Fruit fly (Drosophila melanogaster): ENCODE data around the gene CRMP.

The CRMP gene

dm6 chr3R:5617923-5618623 lies 47.2 kb downstream of the CRMP start (continued):
- TF ChIP-seq achi (GFP tag; optimal IDR thresholded peaks at IDR 0.05) (peak; percentile 18), acj6 (GFP tag; optimal IDR thresholded peaks at IDR 0.05) (peak; percentile 45), Lpt (GFP tag; optimal IDR thresholded peaks at IDR 0.05) (peak; percentile 34), CG3032 (tag; optimal IDR thresholded peaks at IDR 0.05) (peak; percentile 17), pdm3 (GFP tag; optimal IDR thresholded peaks at IDR 0.05) (peak; percentile 51), topi (GFP tag; optimal IDR thresholded peaks at IDR 0.05) (peak; percentile 50), Ets96B (tag; optimal IDR thresholded peaks at IDR 0.05) (peak; percentile 32), CG9139 (GFP tag; optimal IDR thresholded peaks at IDR 0.05) (no peak), Eip75B (GFP tag; optimal IDR thresholded peaks at IDR 0.05) (peak; percentile 52)

dm6 chr3R:5620387-5620956 lies 49.6 kb downstream of the CRMP start:
- no peak for TF ChIP-seq vri (GFP tag; optimal IDR thresholded peaks at IDR 0.05)
- TF ChIP-seq CG10631 (GFP tag; optimal IDR thresholded peaks at IDR 0.05): peak; percentile 60
- TF ChIP-seq fd59A (GFP tag; optimal IDR thresholded peaks at IDR 0.05): peak; percentile 50
- peak; percentile 49 for TF ChIP-seq CG10669 (GFP tag; optimal IDR thresholded peaks at IDR 0.05)
- peak; percentile 73 for TF ChIP-seq CG4318 (GFP tag; optimal IDR thresholded peaks at IDR 0.05)
- peak; percentile 69 for TF ChIP-seq Met (GFP tag; optimal IDR thresholded peaks at IDR 0.05)
- TF ChIP-seq topi (GFP tag; optimal IDR thresholded peaks at IDR 0.05): peak; percentile 71
- TF ChIP-seq CG3919 (GFP tag; optimal IDR thresholded peaks at IDR 0.05): peak; percentile 75
- peak; percentile 17 for TF ChIP-seq Lpt (GFP tag; optimal IDR thresholded peaks at IDR 0.05)
- TF ChIP-seq pdm3 (GFP tag; optimal IDR thresholded peaks at IDR 0.05): peak; percentile 57
- peak; percentile 67 for TF ChIP-seq acj6 (GFP tag; optimal IDR thresholded peaks at IDR 0.05)
- TF ChIP-seq Sox14 (GFP tag; optimal IDR thresholded peaks at IDR 0.05): peak; percentile 57
- TF ChIP-seq CG1621 (tag; optimal IDR thresholded peaks at IDR 0.05): peak; percentile 14
- TF ChIP-seq lz (GFP tag; optimal IDR thresholded peaks at IDR 0.05): peak; percentile 51
- peak; percentile 59 for TF ChIP-seq CG8319 (GFP tag; optimal IDR thresholded peaks at IDR 0.05)
- peak; percentile 92 for TF ChIP-seq Eip78C (GFP tag)
- TF ChIP-seq CG6854 (GFP tag; optimal IDR thresholded peaks at IDR 0.05): no peak
- peak; percentile 69 for TF ChIP-seq CG6808 (GFP tag; optimal IDR thresholded peaks at IDR 0.05)
- TF ChIP-seq dsx (GFP tag; optimal IDR thresholded peaks at IDR 0.05; ENCODE audit: poor library complexity, severe bottlenecking): no peak
- TF ChIP-seq CG11902 (GFP tag; optimal IDR thresholded peaks at IDR 0.05): peak; percentile 57
- peak; percentile 58 for TF ChIP-seq OdsH (GFP tag; optimal IDR thresholded peaks at IDR 0.05)
- peak; percentile 5 for TF ChIP-seq Blimp-1 (GFP tag; optimal IDR thresholded peaks at IDR 0.05)
- TF ChIP-seq Ets96B (tag; optimal IDR thresholded peaks at IDR 0.05): peak; percentile 55
- TF ChIP-seq CG6792 (GFP tag; optimal IDR thresholded peaks at IDR 0.05): peak; percentile 55
- TF ChIP-seq Sox102F (GFP tag; optimal IDR thresholded peaks at IDR 0.05): peak; percentile 61
- TF ChIP-seq eg (GFP tag; IDR thresholded peaks at IDR 0.05): peak; percentile 65
- peak; percentile 56 for TF ChIP-seq CG34406 (GFP tag; optimal IDR thresholded peaks at IDR 0.05)
- TF ChIP-seq fkh (GFP tag; optimal IDR thresholded peaks at IDR 0.05): peak; percentile 81
- TF ChIP-seq CG31627 (GFP tag; optimal IDR thresholded peaks at IDR 0.05): peak; percentile 65
- peak; percentile 70 for TF ChIP-seq cyc (GFP tag; optimal IDR thresholded peaks at IDR 0.05)
- peak; percentile 54 for TF ChIP-seq Sox15 (GFP tag; optimal IDR thresholded peaks at IDR 0.05)
- TF ChIP-seq Eip93F (GFP tag; optimal IDR thresholded peaks at IDR 0.05): no peak
- TF ChIP-seq CG8119 (GFP tag; IDR thresholded peaks at IDR 0.05): peak; percentile 60; the same call in 1 of the 3 replicates
- TF ChIP-seq esn (GFP tag; optimal IDR thresholded peaks at IDR 0.05): peak; percentile 82
- TF ChIP-seq CG11294 (GFP tag; IDR thresholded peaks at IDR 0.05): no peak
- TF ChIP-seq dac (GFP tag; optimal IDR thresholded peaks at IDR 0.05): peak; percentile 55
- peak; percentile 76 for TF ChIP-seq CG6163 (GFP tag; IDR thresholded peaks at IDR 0.05)
- peak; percentile 73 for TF ChIP-seq net (GFP tag; optimal IDR thresholded peaks at IDR 0.05)
- peak; percentile 18 to 78 for TF ChIP-seq salr (GFP tag; optimal IDR thresholded peaks at IDR 0.05)
- TF ChIP-seq ss (GFP tag; optimal IDR thresholded peaks at IDR 0.05): peak in 1 of 2 experiments; percentile 51
- peak; percentile 86 for TF ChIP-seq CG32006 (GFP tag; optimal IDR thresholded peaks at IDR 0.05)
- TF ChIP-seq CG8632 (GFP tag; optimal IDR thresholded peaks at IDR 0.05): peak; percentile 65
- peak; percentile 23 for TF ChIP-seq CG3032 (tag; optimal IDR thresholded peaks at IDR 0.05)
- peak; percentile 15 for TF ChIP-seq fd85E (GFP tag; optimal IDR thresholded peaks at IDR 0.05)
